2 worm cellular contexts compared by ENCODE assay signal in genomic region chrIV:11822454-11822853, ce11.
TF ChIP-seq lines count a peak whose summit lies in the region.

No protein-coding gene starts in this region.

TF ChIP-seq in whole organism, L1 larva, 84 proteins besides CTCF, POLR2A, EP300 and RAD21 (continued from another document):
- no peak for TF ChIP-seq nhr-84 (tag; optimal IDR thresholded peaks at IDR 0.05; lab: Kevin White, UChicago)
- TF ChIP-seq fos-1 (tag; optimal IDR thresholded peaks at IDR 0.05; lab: Kevin White, UChicago): peak; percentile 10
- peak; percentile 3 for TF ChIP-seq F16B12.6 (tag; optimal IDR thresholded peaks at IDR 0.05; lab: Kevin White, UChicago)
- TF ChIP-seq blmp-1 (tag; optimal IDR thresholded peaks at IDR 0.05; lab: Kevin White, UChicago): peak; percentile 17
- TF ChIP-seq lin-35 (GFP tag; optimal IDR thresholded peaks at IDR 0.05; lab: Kevin White, UChicago): peak; percentile 90 to 93
- no peak for TF ChIP-seq efl-3 (GFP tag; optimal IDR thresholded peaks at IDR 0.05; lab: Kevin White, UChicago)
- TF ChIP-seq mdl-1 (tag; optimal IDR thresholded peaks at IDR 0.05; lab: Kevin White, UChicago): peak in 1 of 2 experiments; percentile 29
- TF ChIP-seq ceh-8 (GFP tag; optimal IDR thresholded peaks at IDR 0.05; lab: Kevin White, UChicago): no peak
- TF ChIP-seq swsn-7 (tag; optimal IDR thresholded peaks at IDR 0.05; lab: Kevin White, UChicago): peak; percentile 55
- TF ChIP-seq unc-86 (tag; optimal IDR thresholded peaks at IDR 0.05; lab: Kevin White, UChicago): peak; percentile 15
- TF ChIP-seq lin-14 (GFP tag; optimal IDR thresholded peaks at IDR 0.05; lab: Kevin White, UChicago): no peak
- TF ChIP-seq unc-30 (tag; optimal IDR thresholded peaks at IDR 0.05; lab: Kevin White, UChicago): no peak
- TF ChIP-seq efl-1 (optimal IDR thresholded peaks at IDR 0.05; lab: Kevin White, UChicago): peak; percentile 79 to 89
- peak; percentile 90 to 98 for TF ChIP-seq efl-1 (GFP tag; optimal IDR thresholded peaks at IDR 0.05 in 1 of 2; lab: Kevin White, UChicago)
- TF ChIP-seq lin-39 (tag; optimal IDR thresholded peaks at IDR 0.05; lab: Kevin White, UChicago): no peak
- peak; percentile 44 for TF ChIP-seq nhr-47 (tag; optimal IDR thresholded peaks at IDR 0.05; lab: Kevin White, UChicago)
- no peak for TF ChIP-seq lir-3 (tag; optimal IDR thresholded peaks at IDR 0.05; lab: Kevin White, UChicago; ENCODE audit: poor library complexity)

TF ChIP-seq in whole organism, young adult, 124 proteins besides CTCF, POLR2A, EP300 and RAD21 (continued from another document):
- TF ChIP-seq attf-5 (GFP tag; optimal IDR thresholded peaks at IDR 0.05; lab: Kevin White, UChicago) (no peak), Y67H2A.10 (GFP tag; conservative IDR thresholded peaks at IDR 0.05; lab: Robert Waterston, UW) (no peak; the same call in 1 of the 2 replicates), aptf-3 (GFP tag; IDR thresholded peaks at IDR 0.05; lab: Robert Waterston, UW) (no peak), lsl-1 (GFP tag; optimal IDR thresholded peaks at IDR 0.05; lab: Kevin White, UChicago) (peak; percentile 73), nfya-2 (GFP tag; IDR thresholded peaks at IDR 0.05; lab: Robert Waterston, UW) (no peak)
